Worm (Caenorhabditis elegans) whole organism, L1 larva: ENCODE data around the gene W08E12.5.

Experiments
- ama-1 ChIP-seq: fragments of 150-350 bp; optimal IDR thresholded peaks from 2 replicates; lab custom pipeline; 2014
- fos-1 ChIP-seq: fragments of 150-350 bp; optimal IDR thresholded peaks from 2 replicates; lab custom pipeline; 2014; ENCODE audit warnings: missing biosample characterization, missing genetic modification characterization
- mep-1 ChIP-seq: fragments of 150-350 bp; optimal IDR thresholded peaks from 2 replicates; lab custom pipeline; 2014; ENCODE audit warnings: missing biosample characterization, missing genetic modification characterization
- nhr-11 ChIP-seq: fragments of 150-350 bp; optimal IDR thresholded peaks from 2 replicates; lab custom pipeline; 2014; ENCODE audit warnings: missing biosample characterization, missing genetic modification characterization
- nhr-12 ChIP-seq: sonication (generic microtip); optimal IDR thresholded peaks from 2 replicates; lab custom pipeline; 2017; ENCODE audit warnings: missing biosample characterization, missing genetic modification characterization
- nhr-77 ChIP-seq: fragments of 150-350 bp; optimal IDR thresholded peaks from 2 replicates; lab custom pipeline; 2014; ENCODE audit warnings: missing biosample characterization, missing genetic modification characterization
- pqm-1 ChIP-seq: sonication (generic microtip); optimal IDR thresholded peaks from 3 replicates; lab custom pipeline; 2017; ENCODE audit warnings: missing biosample characterization, missing genetic modification characterization
- snpc-4 ChIP-seq: fragments of 150-350 bp; optimal IDR thresholded peaks from 2 replicates; lab custom pipeline; 2014; ENCODE audit warnings: missing biosample characterization, missing genetic modification characterization
- unc-62 ChIP-seq: fragments of 150-350 bp; optimal IDR thresholded peaks from 2 replicates; lab custom pipeline; 2014; ENCODE audit warnings: missing biosample characterization, missing genetic modification reagents, missing genetic modification characterization
- zag-1 ChIP-seq: fragments of 150-350 bp; optimal IDR thresholded peaks from 2 replicates; lab custom pipeline; 2014; ENCODE audit warnings: missing biosample characterization, missing genetic modification characterization

DNA sequence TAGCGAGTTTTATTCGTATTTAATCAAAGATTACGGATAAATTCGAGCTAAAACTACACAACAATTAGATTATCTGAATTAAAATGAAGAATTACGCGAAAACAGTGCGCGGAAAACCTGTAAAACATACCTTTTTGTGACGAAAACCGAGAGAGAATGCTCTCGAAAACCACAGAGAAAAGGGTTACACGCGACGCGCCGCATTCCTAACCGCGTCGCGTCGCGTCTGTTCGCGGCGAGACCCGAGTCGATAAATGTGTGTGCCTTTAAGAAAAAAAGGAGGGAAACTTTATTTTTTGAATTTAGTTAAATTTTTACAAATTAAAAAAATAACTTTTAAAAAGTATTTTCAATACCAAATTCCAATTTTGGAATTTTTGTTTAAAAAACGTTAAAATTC lies 38.1 kb downstream of the W08E12.5 start, which contains the start of gene hrpa-1:
- TF ChIP-seq nhr-77 (tag; lab: Kevin White, UChicago): peak; percentile 73
- TF ChIP-seq unc-62: no peak
- TF ChIP-seq nhr-12 (tag; lab: Kevin White, UChicago): no peak
- TF ChIP-seq ama-1 (lab: Kevin White, UChicago): no peak
- TF ChIP-seq snpc-4 (tag; lab: Kevin White, UChicago): peak; percentile 68
- TF ChIP-seq nhr-11: peak; percentile 23
- no peak for TF ChIP-seq pqm-1 (tag; lab: Kevin White, UChicago)
- TF ChIP-seq mep-1: peak; percentile 94
- peak; percentile 76 for TF ChIP-seq fos-1 (tag; lab: Kevin White, UChicago)
- peak; percentile 31 for TF ChIP-seq zag-1
